Fruit fly (Drosophila melanogaster): ENCODE measurements around the gene CG15760.

CG15760 gene

dm6 chrX:13641115-13641890, 28.2 kb upstream of the CG15760 start (continued):
- TF ChIP-seq emc (GFP tag; optimal IDR thresholded peaks at IDR 0.05) (peak; percentile 94), BEAF-32 (GFP tag; optimal IDR thresholded peaks at IDR 0.05) (peak; percentile 13), tin (GFP tag; optimal IDR thresholded peaks at IDR 0.05) (peak; percentile 91), CG14014 (GFP tag; IDR thresholded peaks at IDR 0.05) (peak; percentile 95), CG17568 (GFP tag; optimal IDR thresholded peaks at IDR 0.05) (peak; percentile 83), CG17829 (tag; optimal IDR thresholded peaks at IDR 0.05) (peak; percentile 84), onecut (GFP tag; IDR thresholded peaks at IDR 0.05) (peak; percentile 84), rib (GFP tag; IDR thresholded peaks at IDR 0.05) (peak; percentile 95), caup (GFP tag; optimal IDR thresholded peaks at IDR 0.05; ENCODE audit: severe bottlenecking) (peak; percentile 92), CG14965 (GFP tag; optimal IDR thresholded peaks at IDR 0.05; ENCODE audit: borderline replicate concordance) (peak; percentile 70), cas (GFP tag; IDR thresholded peaks at IDR 0.05) (peak; percentile 87), Atf-2 (GFP tag; optimal IDR thresholded peaks at IDR 0.05) (peak; percentile 94), sr (GFP tag; IDR thresholded peaks at IDR 0.05) (peak; percentile 84), CG2678 (tag; optimal IDR thresholded peaks at IDR 0.05) (peak; percentile 96), CG18476 (GFP tag; optimal IDR thresholded peaks at IDR 0.05) (peak; percentile 90), CG4328 (GFP tag; optimal IDR thresholded peaks at IDR 0.05) (peak; percentile 78), CG10209 (GFP tag; optimal IDR thresholded peaks at IDR 0.05) (peak; percentile 94), CG6791 (GFP tag; IDR thresholded peaks at IDR 0.05; ENCODE audit: partially characterized antibody) (no peak), fru (optimal IDR thresholded peaks at IDR 0.05) (no peak), CG18619 (GFP tag; optimal IDR thresholded peaks at IDR 0.05) (peak; percentile 93), CG10654 (GFP tag; optimal IDR thresholded peaks at IDR 0.05) (peak; percentile 88), pum (GFP tag; optimal IDR thresholded peaks at IDR 0.05) (peak; percentile 92), CG17361 (GFP tag; IDR thresholded peaks at IDR 0.05) (peak; percentile 93), dm (GFP tag; optimal IDR thresholded peaks at IDR 0.05) (peak; percentile 90), Xbp1 (GFP tag; optimal IDR thresholded peaks at IDR 0.05) (peak; percentile 95), sima (GFP tag; optimal IDR thresholded peaks at IDR 0.05) (peak; percentile 82), Dfd (GFP tag; optimal IDR thresholded peaks at IDR 0.05) (no peak), Nf-YA (GFP tag; IDR thresholded peaks at IDR 0.05) (peak; percentile 79), CG17612 (GFP tag; IDR thresholded peaks at IDR 0.05) (peak; percentile 84), CG5180 (GFP tag; optimal IDR thresholded peaks at IDR 0.05) (peak; percentile 83), stc (GFP tag; IDR thresholded peaks at IDR 0.05) (peak; percentile 87), Nf-YB (GFP tag; optimal IDR thresholded peaks at IDR 0.05) (peak; percentile 48), slou (GFP tag; optimal IDR thresholded peaks at IDR 0.05) (peak; percentile 67), MESR4 (GFP tag; optimal IDR thresholded peaks at IDR 0.05) (peak; percentile 33), Fer3 (tag; optimal IDR thresholded peaks at IDR 0.05) (peak; percentile 93), Six4 (GFP tag; optimal IDR thresholded peaks at IDR 0.05) (peak; percentile 88), GATAe (GFP tag; conservative IDR thresholded peaks at IDR 0.05) (peak; percentile 82), mam (GFP tag; optimal IDR thresholded peaks at IDR 0.05) (peak; percentile 96), CG8281 (tag; optimal IDR thresholded peaks at IDR 0.05) (peak; percentile 81), CTCF (GFP tag; optimal IDR thresholded peaks at IDR 0.05) (peak; percentile 40), stwl (tag; optimal IDR thresholded peaks at IDR 0.05) (no peak), CG4282 (GFP tag; optimal IDR thresholded peaks at IDR 0.05) (peak; percentile 94), CG3995 (GFP tag; optimal IDR thresholded peaks at IDR 0.05) (peak; percentile 35)
